Fruit fly (Drosophila melanogaster) whole organism, embryonic: ENCODE results near the gene gcm.

Source experiments
- Atf-2 ChIP-seq: fragments of 200-800 bp; sonication (Bioruptor generic); optimal IDR thresholded peaks from 2 replicates; lab custom pipeline; 2016; ENCODE audit warnings: missing biosample characterization, missing genetic modification characterization
- Bdp1 ChIP-seq: fragments of 200-800 bp; sonication (Bioruptor generic); optimal IDR thresholded peaks from 3 replicates; lab custom pipeline; 2016; ENCODE audit warnings: missing biosample characterization, missing genetic modification characterization
- CG10366 ChIP-seq: fragments of 200-800 bp; sonication (Bioruptor generic); IDR thresholded peaks from 2 replicates; pipeline ENCODE4 v1.3.6; 2022; ENCODE audit warnings: missing biosample characterization, missing genetic modification characterization
- CG13287 ChIP-seq: fragments of 200-800 bp; sonication (Bioruptor generic); IDR thresholded peaks from 2 replicates; pipeline ENCODE4 v1.3.6; 2022; ENCODE audit warnings: missing biosample characterization, missing genetic modification characterization; ENCODE audit not compliant: partially characterized antibody
- CG13424 ChIP-seq: fragments of 200-800 bp; sonication (Bioruptor generic); optimal IDR thresholded peaks from 2 replicates; lab custom pipeline; 2019; ENCODE audit warnings: missing biosample characterization, mild to moderate bottlenecking, missing genetic modification characterization, moderate library complexity
- CG13624 ChIP-seq: fragments of 200-800 bp; sonication (Bioruptor generic); optimal IDR thresholded peaks from 2 replicates; lab custom pipeline; 2016; ENCODE audit warnings: missing biosample characterization, missing genetic modification characterization
- CG13775 ChIP-seq: fragments of 200-800 bp; sonication (Bioruptor generic); optimal IDR thresholded peaks from 3 replicates; lab custom pipeline; 2017; ENCODE audit warnings: missing biosample characterization, mild to moderate bottlenecking, missing genetic modification characterization
- CG14860 ChIP-seq: fragments of 200-800 bp; sonication (Bioruptor generic); IDR thresholded peaks from 3 replicates; pipeline ENCODE4 v1.3.6; 2022; ENCODE audit warnings: missing biosample characterization, missing genetic modification characterization; ENCODE audit not compliant: partially characterized antibody
- CG1529 ChIP-seq: fragments of 200-800 bp; sonication (Bioruptor generic); optimal IDR thresholded peaks from 3 replicates; lab custom pipeline; 2018; ENCODE audit warnings: missing biosample characterization, missing genetic modification characterization
- CG17612 ChIP-seq: fragments of 200-800 bp; sonication (Bioruptor generic); IDR thresholded peaks from 2 replicates; pipeline ENCODE4 v1.3.6; 2022; ENCODE audit warnings: missing biosample characterization, missing genetic modification characterization
- CG17912 ChIP-seq: fragments of 200-800 bp; sonication (Bioruptor generic); optimal IDR thresholded peaks from 2 replicates; lab custom pipeline; 2018; ENCODE audit warnings: missing biosample characterization, mild to moderate bottlenecking, missing genetic modification characterization
- CG3726 ChIP-seq: fragments of 200-800 bp; sonication (Bioruptor generic); IDR thresholded peaks from 3 replicates; pipeline ENCODE4, ENCODE4 v1.3.6; 2022; ENCODE audit warnings: missing biosample characterization, missing genetic modification characterization
- CG4282 ChIP-seq: fragments of 200-800 bp; sonication (Bioruptor generic); optimal IDR thresholded peaks from 2 replicates; lab custom pipeline; 2016; ENCODE audit warnings: missing biosample characterization, missing genetic modification characterization
- CG5953 ChIP-seq: fragments of 200-800 bp; sonication (Bioruptor generic); IDR thresholded peaks from 2 replicates; pipeline ENCODE4 v1.3.6; 2022; ENCODE audit warnings: missing biosample characterization, missing genetic modification characterization
- CG7786 ChIP-seq: fragments of 200-800 bp; sonication (Bioruptor generic); optimal IDR thresholded peaks from 2 replicates; lab custom pipeline; 2016; ENCODE audit warnings: missing biosample characterization, missing genetic modification characterization
- CG7987 ChIP-seq: fragments of 200-800 bp; sonication (Bioruptor generic); optimal IDR thresholded peaks from 2 replicates; lab custom pipeline; 2018; ENCODE audit warnings: missing biosample characterization, mild to moderate bottlenecking, missing genetic modification characterization, moderate library complexity
- CkIIα-i1 ChIP-seq: fragments of 200-800 bp; sonication (Bioruptor generic); IDR thresholded peaks from 2 replicates; pipeline ENCODE4 v1.3.6; 2022; ENCODE audit warnings: missing biosample characterization, missing genetic modification characterization
- CoRest ChIP-seq: fragments of 200-800 bp; sonication (Bioruptor generic); optimal IDR thresholded peaks from 3 replicates; lab custom pipeline; 2018; ENCODE audit warnings: missing biosample characterization, mild to moderate bottlenecking, missing genetic modification characterization, moderate library complexity
- D19A ChIP-seq: fragments of 200-800 bp; optimal IDR thresholded peaks from 3 replicates; lab custom pipeline; 2019; ENCODE audit warnings: missing biosample characterization, mild to moderate bottlenecking, missing genetic modification characterization, moderate library complexity
- Dek ChIP-seq: fragments of 200-800 bp; sonication (Bioruptor generic); optimal IDR thresholded peaks from 3 replicates; lab custom pipeline; 2019; ENCODE audit warnings: missing biosample characterization, mild to moderate bottlenecking, missing genetic modification characterization, moderate library complexity
- Dip2 ChIP-seq: fragments of 200-800 bp; sonication (Bioruptor generic); IDR thresholded peaks from 2 replicates; pipeline ENCODE4 v1.3.6; 2022; ENCODE audit warnings: missing biosample characterization, missing genetic modification characterization
- Dref ChIP-seq: fragments of 200-800 bp; sonication (Bioruptor generic); IDR thresholded peaks from 2 replicates; pipeline ENCODE4 v1.3.6; 2022; ENCODE audit warnings: missing biosample characterization, missing genetic modification characterization
- Hand ChIP-seq: fragments of 200-800 bp; sonication (Bioruptor generic); optimal IDR thresholded peaks from 2 replicates; lab custom pipeline; 2017; ENCODE audit warnings: mild to moderate bottlenecking, missing biosample characterization, missing genetic modification reagents, missing genetic modification characterization
- Hey ChIP-seq: fragments of 200-800 bp; sonication (Bioruptor generic); optimal IDR thresholded peaks from 3 replicates; lab custom pipeline; 2018; ENCODE audit warnings: missing biosample characterization, mild to moderate bottlenecking, missing genetic modification characterization
- Oaz ChIP-seq: fragments of 200-800 bp; sonication (Bioruptor generic); IDR thresholded peaks from 2 replicates; pipeline ENCODE4 v1.3.6; 2022; ENCODE audit warnings: missing biosample characterization, missing genetic modification characterization
- Six4 ChIP-seq: fragments of 200-800 bp; sonication (Bioruptor generic); optimal IDR thresholded peaks from 2 replicates; lab custom pipeline; 2016; ENCODE audit warnings: missing biosample characterization, missing genetic modification characterization
- Ssrp ChIP-seq: fragments of 200-800 bp; sonication (Bioruptor generic); optimal IDR thresholded peaks from 2 replicates; lab custom pipeline; 2018; ENCODE audit warnings: missing biosample characterization, mild to moderate bottlenecking, missing genetic modification characterization, moderate library complexity
- Stat92E ChIP-seq, 3 experiments: fragments of >200 bp in 2 of 3; fragments of 200-800 bp in 1 of 3; sonication (Bioruptor generic) in 1 of 3; optimal IDR thresholded peaks; 2 replicates each; lab custom pipeline; 2017 to 2019; ENCODE audit warnings: missing biosample characterization in 3 of 3, missing genetic modification characterization in 3 of 3, mild to moderate bottlenecking in 1 of 3, moderate library complexity in 1 of 3
- Vsx1 ChIP-seq: fragments of 200-800 bp; sonication (Bioruptor generic); optimal IDR thresholded peaks from 2 replicates; lab custom pipeline; 2017; ENCODE audit warnings: missing biosample characterization, mild to moderate bottlenecking, missing genetic modification characterization, missing genetic modification reagents
- bsh ChIP-seq, 2 experiments: fragments of 200-800 bp; sonication (Bioruptor generic); optimal IDR thresholded peaks; 2 replicates each; lab custom pipeline; 2017 to 2018; ENCODE audit warnings: mild to moderate bottlenecking in 2 of 2, missing biosample characterization in 2 of 2, missing genetic modification characterization in 2 of 2, moderate library complexity in 1 of 2
- caup ChIP-seq: fragments of 200-800 bp; sonication (Bioruptor generic); optimal IDR thresholded peaks from 3 replicates; lab custom pipeline; 2017; ENCODE audit warnings: missing biosample characterization, mild to moderate bottlenecking, missing genetic modification characterization, moderate library complexity; ENCODE audit not compliant: severe bottlenecking
- crc ChIP-seq: fragments of 200-800 bp; sonication (Bioruptor generic); optimal IDR thresholded peaks from 2 replicates; lab custom pipeline; 2016; ENCODE audit warnings: missing biosample characterization, missing genetic modification characterization
- esg ChIP-seq: fragments of 200-800 bp; sonication (Bioruptor generic); conservative IDR thresholded peaks from 2 replicates; pipeline ENCODE4 v1.3.6; 2022; ENCODE audit warnings: missing biosample characterization, missing genetic modification characterization
- eve ChIP-seq, 2 experiments: fragments of >200 bp; optimal IDR thresholded peaks; 2 replicates each; lab custom pipeline; 2017; ENCODE audit warnings: missing biosample characterization in 2 of 2, missing genetic modification characterization in 2 of 2
- ewg ChIP-seq: fragments of 200-800 bp; sonication (Bioruptor generic); optimal IDR thresholded peaks from 3 replicates; lab custom pipeline; 2017; ENCODE audit warnings: mild to moderate bottlenecking, missing biosample characterization, missing genetic modification reagents, missing genetic modification characterization
- fd102C ChIP-seq: fragments of 200-800 bp; sonication (Bioruptor generic); optimal IDR thresholded peaks from 2 replicates; lab custom pipeline; 2018; ENCODE audit warnings: missing biosample characterization, mild to moderate bottlenecking, missing genetic modification characterization, moderate library complexity
- gsb ChIP-seq: fragments of 200-800 bp; sonication (Bioruptor generic); IDR thresholded peaks from 2 replicates; pipeline ENCODE4 v1.3.6; 2022; ENCODE audit warnings: missing biosample characterization, missing genetic modification characterization
- peb ChIP-seq: fragments of 200-800 bp; sonication (Bioruptor generic); IDR thresholded peaks from 2 replicates; pipeline ENCODE4 v1.3.6; 2022; ENCODE audit warnings: missing biosample characterization, missing genetic modification characterization
- pfk ChIP-seq: fragments of 200-800 bp; sonication (Bioruptor generic); optimal IDR thresholded peaks from 2 replicates; lab custom pipeline; 2018; ENCODE audit warnings: missing biosample characterization, mild to moderate bottlenecking, missing genetic modification characterization, moderate library complexity
- phol ChIP-seq: fragments of 200-800 bp; sonication (Bioruptor generic); optimal IDR thresholded peaks from 3 replicates; lab custom pipeline; 2018; ENCODE audit warnings: missing biosample characterization, mild to moderate bottlenecking, missing genetic modification characterization, moderate library complexity
- pnt ChIP-seq: fragments of 200-800 bp; sonication (Bioruptor generic); optimal IDR thresholded peaks from 3 replicates; lab custom pipeline; 2016; ENCODE audit warnings: missing biosample characterization, missing genetic modification characterization
- pzg ChIP-seq: fragments of 200-800 bp; sonication (Bioruptor generic); optimal IDR thresholded peaks from 3 replicates; lab custom pipeline; 2018; ENCODE audit warnings: missing biosample characterization, mild to moderate bottlenecking, missing genetic modification characterization, moderate library complexity
- rib ChIP-seq: fragments of 200-800 bp; sonication (Bioruptor generic); IDR thresholded peaks from 2 replicates; pipeline ENCODE4 v1.3.6; 2022; ENCODE audit warnings: missing biosample characterization, missing genetic modification characterization
- slp2 ChIP-seq: fragments of 200-800 bp; sonication (Bioruptor generic); optimal IDR thresholded peaks from 2 replicates; lab custom pipeline; 2016; ENCODE audit warnings: missing biosample characterization, missing genetic modification characterization
- stc ChIP-seq: fragments of 200-800 bp; sonication (Bioruptor generic); IDR thresholded peaks from 2 replicates; pipeline ENCODE4 v1.3.6; 2022; ENCODE audit warnings: missing biosample characterization, missing genetic modification characterization
- tio ChIP-seq: fragments of 200-800 bp; sonication (Bioruptor generic); optimal IDR thresholded peaks from 2 replicates; lab custom pipeline; 2017; ENCODE audit warnings: missing biosample characterization, missing genetic modification characterization, inconsistent platforms
- vnd ChIP-seq: fragments of 200-800 bp; sonication (Bioruptor generic); IDR thresholded peaks from 3 replicates; pipeline ENCODE4 v1.3.6; 2022; ENCODE audit warnings: missing biosample characterization, missing genetic modification characterization; ENCODE audit not compliant: partially characterized antibody

Gene gcm

dm6 chr2L:9569588-9570434, 11.7 kb downstream of the gcm start (continued):
- peak; percentile 35; the same call in 1 of the 2 replicates for TF ChIP-seq Dip2
- TF ChIP-seq CG14860 (GFP tag; lab: Robert Waterston, UW) = no peak; the same call in 2 of the 3 replicates
- TF ChIP-seq CG13287 (GFP tag; lab: Robert Waterston, UW) = peak; percentile 43; the same call in 1 of the 2 replicates
- TF ChIP-seq CG10366 (GFP tag; lab: Robert Waterston, UW) = peak; percentile 85
- peak; percentile 77 for TF ChIP-seq CG7987 (GFP tag; lab: Kevin White, UChicago)
- peak; percentile 37; the same call in 1 of the 3 replicates for TF ChIP-seq vnd
- peak; percentile 97 for TF ChIP-seq caup (GFP tag; lab: Kevin White, UChicago)
- TF ChIP-seq pfk = no peak
- peak; percentile 93 for TF ChIP-seq CG4282 (GFP tag; lab: Kevin White, UChicago)
- TF ChIP-seq peb = peak; percentile 78
- peak; percentile 80 for TF ChIP-seq slp2 (GFP tag; lab: Kevin White, UChicago)
- TF ChIP-seq CG7786 = peak; percentile 82
- TF ChIP-seq rib (GFP tag; lab: Robert Waterston, UW) = 0 out of 2 replicates have a peak, but pooled peaks have one; percentile 78
- peak; percentile 98 for TF ChIP-seq CoRest (tag; lab: Kevin White, UChicago)
- TF ChIP-seq CG13624 (GFP tag; lab: Kevin White, UChicago) = peak; percentile 89
- TF ChIP-seq phol (tag; lab: Kevin White, UChicago) = peak; percentile 96
- TF ChIP-seq Atf-2 = peak; percentile 68
- peak; percentile 91 for TF ChIP-seq gsb
- peak; percentile 97 for TF ChIP-seq tio
- peak; percentile 78 for TF ChIP-seq Bdp1 (GFP tag; lab: Kevin White, UChicago)
- peak; percentile 58 for TF ChIP-seq crc (GFP tag; lab: Kevin White, UChicago)
- TF ChIP-seq CG1529 (GFP tag; lab: Kevin White, UChicago) = peak; percentile 91
- peak; percentile 96 for TF ChIP-seq CG13424
- TF ChIP-seq fd102C (GFP tag; lab: Kevin White, UChicago) = peak; percentile 59
- TF ChIP-seq eve (GFP tag; optimal IDR thresholded peaks at IDR 0.05; lab: Kevin White, UChicago) = peak in 1 of 2 experiments; percentile 24
- peak; percentile 58 for TF ChIP-seq CG17912 (GFP tag; lab: Kevin White, UChicago)
- TF ChIP-seq pnt (GFP tag; lab: Kevin White, UChicago) = peak; percentile 58
- peak; percentile 93 to 97 for TF ChIP-seq bsh (GFP tag; optimal IDR thresholded peaks at IDR 0.05; lab: Kevin White, UChicago)
- TF ChIP-seq Vsx1 (GFP tag; lab: Kevin White, UChicago) = peak; percentile 93
- TF ChIP-seq Dref (GFP tag; lab: Robert Waterston, UW) = no peak
- TF ChIP-seq Six4 (GFP tag; lab: Kevin White, UChicago) = peak; percentile 95
- peak; percentile 94 for TF ChIP-seq Dek
- TF ChIP-seq Oaz (GFP tag; lab: Robert Waterston, UW) = peak; percentile 86
- TF ChIP-seq CG5953 (GFP tag; lab: Robert Waterston, UW) = peak; percentile 81; the same call in 1 of the 2 replicates
- peak; percentile 94 for TF ChIP-seq D19A (tag; lab: Kevin White, UChicago)
- TF ChIP-seq Stat92E (GFP tag; optimal IDR thresholded peaks at IDR 0.05; lab: Kevin White, UChicago) = peak in 1 of 3 experiments; percentile 84
- peak; percentile 96 for TF ChIP-seq Hand (GFP tag; lab: Kevin White, UChicago)
- TF ChIP-seq CG3726 = peak; percentile 87
- TF ChIP-seq pzg (GFP tag; lab: Kevin White, UChicago) = no peak
- TF ChIP-seq Ssrp (tag; lab: Kevin White, UChicago) = peak; percentile 96
- TF ChIP-seq Hey (tag; lab: Kevin White, UChicago) = peak; percentile 35
- TF ChIP-seq esg (GFP tag; lab: Robert Waterston, UW) = peak; percentile 85
- peak; percentile 71; the same call in 1 of the 2 replicates for TF ChIP-seq CG17612 (GFP tag; lab: Robert Waterston, UW)
- peak; percentile 90 for TF ChIP-seq stc (GFP tag; lab: Robert Waterston, UW)
- TF ChIP-seq CG13775 = peak; percentile 98
- TF ChIP-seq ewg (GFP tag; lab: Kevin White, UChicago) = peak; percentile 91
- TF ChIP-seq CkIIα-i1 (GFP tag; lab: Robert Waterston, UW) = peak; percentile 48; the same call in 1 of the 2 replicates
